Fruit fly (Drosophila melanogaster): Measurements from ENCODE around the gene rux.

Gene rux

DNA sequence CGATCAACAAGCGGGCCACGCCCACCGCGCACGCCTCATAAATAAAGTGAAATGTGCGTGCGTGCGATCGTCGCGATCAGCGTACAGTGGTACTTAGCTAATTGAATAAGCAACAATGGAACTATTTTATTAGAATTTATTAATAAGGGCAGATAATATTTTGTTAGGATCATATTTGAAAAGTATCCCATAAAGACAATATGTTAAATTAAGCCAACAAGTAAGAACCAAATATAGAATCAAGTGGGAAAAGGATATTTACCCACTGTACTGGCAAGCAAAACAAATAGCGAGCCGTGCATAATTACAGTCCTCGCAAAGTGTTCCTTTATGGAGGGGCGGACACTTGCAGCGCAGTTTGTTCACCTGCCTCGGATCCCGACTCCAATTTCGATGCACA, 15.5 kb downstream of the rux start:
- no peak for TF ChIP-seq bab1 (GFP tag; optimal IDR thresholded peaks at IDR 0.05)
- no peak for TF ChIP-seq ovo (GFP tag; optimal IDR thresholded peaks at IDR 0.05)
- TF ChIP-seq CG1620 (GFP tag; optimal IDR thresholded peaks at IDR 0.05): no peak
- TF ChIP-seq CG7101 (tag; optimal IDR thresholded peaks at IDR 0.05): no peak
- no peak for TF ChIP-seq CG5204 (GFP tag; optimal IDR thresholded peaks at IDR 0.05)
- no peak for TF ChIP-seq CG33017 (tag; optimal IDR thresholded peaks at IDR 0.05)
- TF ChIP-seq toe (GFP tag; optimal IDR thresholded peaks at IDR 0.05): no peak
- TF ChIP-seq cnc (optimal IDR thresholded peaks at IDR 0.05): no peak
- TF ChIP-seq Hr96 (GFP tag; optimal IDR thresholded peaks at IDR 0.05): no peak
- no peak for TF ChIP-seq Clk (GFP tag; optimal IDR thresholded peaks at IDR 0.05)

DNA sequence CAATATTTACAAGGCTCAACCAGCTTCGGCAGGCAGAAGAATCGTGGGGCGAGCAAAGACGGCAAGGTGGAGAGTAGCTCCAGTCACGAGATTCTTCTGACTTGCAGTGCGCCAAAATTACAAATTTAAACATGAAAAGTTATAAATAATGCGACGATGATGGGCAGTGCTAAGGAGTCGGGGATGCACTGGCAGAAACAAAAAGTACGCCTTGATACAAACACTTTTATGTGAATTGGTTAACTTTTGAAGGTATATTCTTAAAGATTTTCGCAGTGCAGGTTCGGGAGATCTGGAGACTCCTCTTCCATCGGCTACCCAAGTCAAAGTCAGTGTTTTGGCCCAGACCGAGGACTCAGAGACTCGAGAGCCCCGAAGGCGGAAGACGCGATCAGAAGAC, 16.2 kb downstream of the rux start:
- TF ChIP-seq bab1 (GFP tag; optimal IDR thresholded peaks at IDR 0.05) (no peak), CG7101 (tag; optimal IDR thresholded peaks at IDR 0.05) (no peak), cnc (optimal IDR thresholded peaks at IDR 0.05) (no peak), tj (GFP tag; optimal IDR thresholded peaks at IDR 0.05) (no peak), CG14711 (tag; optimal IDR thresholded peaks at IDR 0.05) (no peak), Clk (GFP tag; optimal IDR thresholded peaks at IDR 0.05) (no peak), CG11617 (GFP tag; optimal IDR thresholded peaks at IDR 0.05) (no peak), CG12768 (GFP tag; optimal IDR thresholded peaks at IDR 0.05) (no peak), CG1620 (GFP tag; optimal IDR thresholded peaks at IDR 0.05) (no peak), Mnt (GFP tag; optimal IDR thresholded peaks at IDR 0.05) (no peak)

DNA sequence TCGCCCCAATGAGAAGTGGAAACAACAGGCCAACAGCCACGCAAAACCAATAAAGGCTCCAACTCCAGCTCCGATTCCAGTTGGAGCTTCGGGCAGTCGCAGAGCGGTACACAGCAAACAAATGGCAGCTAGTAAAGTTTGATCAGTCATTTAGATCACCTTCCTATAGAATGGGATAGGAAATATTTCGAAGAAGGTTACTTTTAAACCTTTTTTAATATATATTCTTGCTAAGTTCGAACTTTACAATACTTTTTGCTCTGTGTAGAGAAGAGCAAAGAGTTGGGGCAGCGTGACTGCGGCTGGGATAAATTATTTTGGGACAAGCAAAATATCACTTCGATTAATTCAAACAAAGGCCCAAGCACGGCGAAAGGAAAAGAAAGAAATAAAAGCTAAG, 17.3 kb downstream of the rux start:
- TF ChIP-seq CG7045 (GFP tag; optimal IDR thresholded peaks at IDR 0.05) (no peak), CG1620 (GFP tag; optimal IDR thresholded peaks at IDR 0.05) (no peak), Crg-1 (GFP tag; optimal IDR thresholded peaks at IDR 0.05) (no peak), CG33017 (tag; optimal IDR thresholded peaks at IDR 0.05) (no peak), cnc (optimal IDR thresholded peaks at IDR 0.05) (no peak), CG12768 (GFP tag; optimal IDR thresholded peaks at IDR 0.05) (no peak), Clk (GFP tag; optimal IDR thresholded peaks at IDR 0.05) (no peak), Mnt (GFP tag; optimal IDR thresholded peaks at IDR 0.05) (no peak), kay (GFP tag; ENCODE audit: borderline replicate concordance) (no peak), pad (GFP tag; optimal IDR thresholded peaks at IDR 0.05) (no peak), CG14711 (tag; optimal IDR thresholded peaks at IDR 0.05) (no peak), tj (GFP tag; optimal IDR thresholded peaks at IDR 0.05) (no peak)

DNA sequence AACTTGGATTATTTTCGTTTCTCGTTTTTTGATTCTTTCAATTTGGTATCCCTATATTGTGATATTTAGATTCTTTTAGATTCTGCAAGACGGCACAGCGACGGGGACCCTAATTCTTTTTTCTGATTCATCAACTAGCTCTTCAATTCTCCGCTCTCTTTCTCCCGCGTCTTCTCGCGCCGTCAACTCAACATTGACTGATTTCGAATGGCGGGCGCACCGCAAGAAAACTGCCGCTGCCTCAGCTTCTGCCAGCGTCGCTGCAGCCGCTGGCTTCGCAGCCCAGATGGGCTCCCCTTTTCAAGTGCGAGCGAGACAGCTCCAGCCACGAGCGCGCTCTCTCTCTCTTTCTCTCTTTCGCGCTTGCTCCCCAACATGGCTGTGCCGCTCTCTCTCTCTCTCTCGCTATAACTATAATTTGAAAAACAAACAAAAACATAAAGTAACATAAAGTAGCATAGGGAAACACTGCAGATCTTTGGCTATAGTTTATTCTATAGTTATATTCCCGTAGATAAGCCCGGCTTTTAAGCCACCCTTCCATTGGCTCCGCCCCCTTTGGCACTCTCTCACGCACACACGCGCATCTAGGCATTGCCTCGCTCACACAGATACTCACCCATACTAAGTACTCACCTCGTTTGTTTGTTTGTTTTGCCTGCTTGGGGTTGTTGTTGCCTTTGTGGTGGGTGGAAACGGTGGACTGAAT, 24.5 kb downstream of the rux start, which contains the start of gene mab-21:
TSS of gene mab-21 (minus strand) at position 206 of the 709 bp plus-strand sequence.
- TF ChIP-seq cic (GFP tag; optimal IDR thresholded peaks at IDR 0.05): no peak
- peak; percentile 60 for TF ChIP-seq pad (GFP tag; optimal IDR thresholded peaks at IDR 0.05)

DNA sequence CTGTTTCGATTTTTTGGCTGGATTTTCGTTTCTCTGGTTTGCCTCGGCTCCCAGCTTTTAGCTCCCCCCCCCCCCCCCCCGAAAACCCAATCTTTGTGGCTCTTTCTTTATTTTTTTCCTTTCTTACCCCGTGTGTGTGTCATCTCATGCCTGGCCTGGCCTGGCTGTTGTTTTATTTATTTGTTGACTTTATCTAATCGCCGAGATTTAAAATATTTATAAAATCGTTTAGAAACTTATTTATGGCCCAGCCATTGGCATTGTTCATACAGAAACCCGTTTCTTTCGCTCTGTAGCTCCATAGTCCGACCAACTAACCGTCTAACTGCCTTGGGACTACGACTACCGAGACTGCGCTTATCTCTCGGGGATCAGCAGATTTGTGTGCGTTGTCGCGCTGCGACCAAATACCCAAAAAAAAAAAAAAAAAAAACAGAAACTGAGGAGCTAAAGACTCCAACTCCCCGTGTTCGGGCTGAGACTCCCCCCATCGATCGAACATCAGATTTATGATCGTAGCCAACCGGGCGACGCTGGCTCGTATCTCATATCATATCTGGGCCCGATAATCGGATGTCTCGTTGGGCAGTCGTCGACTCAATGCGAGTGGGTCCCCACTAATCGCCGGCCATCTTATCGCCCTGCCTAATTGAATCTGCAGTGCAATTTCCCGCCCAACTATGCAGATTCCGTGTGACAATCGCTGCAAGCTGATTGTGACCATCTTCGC, 26.9 kb downstream of the rux start:
- TF ChIP-seq CG12768 (GFP tag; optimal IDR thresholded peaks at IDR 0.05) (no peak), ovo (GFP tag; optimal IDR thresholded peaks at IDR 0.05) (no peak), bab1 (GFP tag; optimal IDR thresholded peaks at IDR 0.05) (no peak), cnc (optimal IDR thresholded peaks at IDR 0.05) (no peak), CG33017 (tag; optimal IDR thresholded peaks at IDR 0.05) (no peak), CG7045 (GFP tag; optimal IDR thresholded peaks at IDR 0.05) (no peak), CG14711 (tag; optimal IDR thresholded peaks at IDR 0.05) (no peak), cic (GFP tag; optimal IDR thresholded peaks at IDR 0.05) (no peak), CG7101 (tag; optimal IDR thresholded peaks at IDR 0.05) (no peak), Clk (GFP tag; optimal IDR thresholded peaks at IDR 0.05) (no peak), Mnt (GFP tag; optimal IDR thresholded peaks at IDR 0.05) (no peak), CG1620 (GFP tag; optimal IDR thresholded peaks at IDR 0.05) (no peak), tj (GFP tag; optimal IDR thresholded peaks at IDR 0.05) (no peak), toe (GFP tag; optimal IDR thresholded peaks at IDR 0.05) (no peak), kay (GFP tag; ENCODE audit: borderline replicate concordance) (no peak), Crg-1 (GFP tag; optimal IDR thresholded peaks at IDR 0.05) (no peak), CG11617 (GFP tag; optimal IDR thresholded peaks at IDR 0.05) (no peak)

DNA sequence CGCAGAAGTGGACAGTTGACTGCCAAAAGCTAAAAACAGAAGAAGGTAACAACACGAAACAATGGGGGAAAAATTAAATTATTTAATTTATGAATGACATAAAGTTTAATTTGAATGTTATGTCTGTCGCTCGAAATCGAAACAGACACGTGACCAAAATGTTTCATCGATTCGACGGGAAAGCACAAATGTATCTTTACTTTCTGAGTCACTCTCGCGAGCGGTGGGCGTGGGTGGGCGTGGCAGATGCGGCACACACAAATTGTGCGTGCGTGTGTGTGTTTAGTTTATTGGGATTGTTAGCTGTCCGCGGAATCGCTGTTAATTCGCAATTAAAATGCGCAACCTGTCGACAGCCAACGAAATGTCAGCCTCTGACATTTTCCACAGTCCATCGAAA, 30.1 kb downstream of the rux start:
- TF ChIP-seq CG11617 (GFP tag; optimal IDR thresholded peaks at IDR 0.05) (no peak), tj (GFP tag; optimal IDR thresholded peaks at IDR 0.05) (no peak), cic (GFP tag; optimal IDR thresholded peaks at IDR 0.05) (no peak), Hr96 (GFP tag; optimal IDR thresholded peaks at IDR 0.05) (no peak), Clk (GFP tag; optimal IDR thresholded peaks at IDR 0.05) (no peak), pad (GFP tag; optimal IDR thresholded peaks at IDR 0.05) (no peak), cnc (optimal IDR thresholded peaks at IDR 0.05) (no peak), Crg-1 (GFP tag; optimal IDR thresholded peaks at IDR 0.05) (no peak), Mnt (GFP tag; optimal IDR thresholded peaks at IDR 0.05) (no peak), CG5204 (GFP tag; optimal IDR thresholded peaks at IDR 0.05) (no peak), CG12768 (GFP tag; optimal IDR thresholded peaks at IDR 0.05) (no peak), CG14711 (tag; optimal IDR thresholded peaks at IDR 0.05) (no peak), kay (GFP tag; ENCODE audit: borderline replicate concordance) (no peak)

All from whole organism, adult.